Worm (Caenorhabditis elegans): ENCODE data around the gene pitr-2.

DNA sequence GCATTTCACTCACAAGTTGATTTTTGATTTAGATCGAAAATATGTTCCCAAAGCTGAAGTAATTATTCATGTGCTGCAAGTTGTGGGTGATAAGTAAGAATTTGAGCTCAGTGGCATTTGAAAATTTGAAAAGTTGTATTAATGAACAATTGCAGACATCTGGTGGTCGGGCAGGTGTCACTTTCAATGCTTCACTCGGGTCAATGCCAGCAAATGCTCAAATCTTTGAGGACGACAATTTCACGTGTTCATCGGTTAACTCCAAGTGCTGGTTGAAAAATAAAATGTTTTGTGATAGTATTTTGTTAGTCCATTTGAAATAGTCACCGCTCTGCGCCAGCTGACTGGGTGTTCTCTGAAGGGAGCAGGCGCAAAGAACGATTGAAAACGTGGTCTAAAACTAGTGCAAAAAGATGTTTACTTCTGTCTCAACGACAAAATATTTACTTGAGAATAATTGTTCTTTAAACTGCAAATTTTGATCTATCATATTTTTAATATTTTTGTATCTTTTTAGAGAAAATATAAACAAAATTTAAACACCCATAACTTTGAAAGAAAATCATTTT lies 43.4 kb downstream of the pitr-2 start:
- no peak for TF ChIP-seq nhr-76 (tag; optimal IDR thresholded peaks at IDR 0.05)
- TF ChIP-seq zip-11 (GFP tag; IDR thresholded peaks at IDR 0.05): no peak
- TF ChIP-seq dpl-1 (GFP tag; optimal IDR thresholded peaks at IDR 0.05): no peak
- TF ChIP-seq dve-1 (tag; optimal IDR thresholded peaks at IDR 0.05; ENCODE audit: insufficient read depth): peak; percentile 86
- TF ChIP-seq nhr-28 (tag; optimal IDR thresholded peaks at IDR 0.05): peak; percentile 80
- TF ChIP-seq lin-29 (GFP tag; IDR thresholded peaks at IDR 0.05): no peak
- TF ChIP-seq nhr-42 (GFP tag; IDR thresholded peaks at IDR 0.05): no peak
- no peak for TF ChIP-seq ces-1 (GFP tag; optimal IDR thresholded peaks at IDR 0.05)
- no peak for TF ChIP-seq unc-39 (tag; optimal IDR thresholded peaks at IDR 0.05)
- TF ChIP-seq ceh-82 (tag; optimal IDR thresholded peaks at IDR 0.05): no peak
